Worm (Caenorhabditis elegans): Measurements from ENCODE around the gene F46F5.1.

DNA sequence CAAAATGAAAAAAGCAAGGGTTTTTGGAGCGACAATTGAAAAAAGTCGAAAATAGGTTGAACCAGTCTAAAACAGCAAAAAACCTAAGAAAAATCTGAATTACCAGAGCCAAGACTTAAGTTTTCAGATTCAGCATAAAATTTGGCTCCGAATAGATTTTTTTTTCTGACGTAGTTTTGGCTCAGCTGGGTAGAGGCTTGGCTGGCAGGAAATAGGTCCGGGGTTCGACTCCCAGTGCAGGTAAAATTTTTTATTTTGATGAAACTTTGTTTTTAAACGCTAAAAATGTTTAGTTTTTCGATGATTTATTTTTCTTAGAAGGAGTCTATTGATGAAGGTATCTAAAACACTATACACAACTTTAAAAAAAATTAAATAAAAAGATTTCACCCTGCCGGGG is 36.8 kb downstream of the F46F5.1 start:
- TF ChIP-seq ama-1 (optimal IDR thresholded peaks at IDR 0.05) (no peak), ztf-11 (tag; optimal IDR thresholded peaks at IDR 0.05) (no peak), nhr-237 (tag; optimal IDR thresholded peaks at IDR 0.05) (no peak), unc-62 (GFP tag; optimal IDR thresholded peaks at IDR 0.05) (no peak), lsy-2 (tag; optimal IDR thresholded peaks at IDR 0.05) (no peak), ces-1 (GFP tag; optimal IDR thresholded peaks at IDR 0.05) (no peak), nhr-90 (tag; optimal IDR thresholded peaks at IDR 0.05; ENCODE audit: poor library complexity) (no peak), unc-130 (tag; optimal IDR thresholded peaks at IDR 0.05) (no peak), nhr-11 (tag; optimal IDR thresholded peaks at IDR 0.05) (no peak), snpc-4 (tag; optimal IDR thresholded peaks at IDR 0.05) (no peak), nhr-77 (tag; optimal IDR thresholded peaks at IDR 0.05) (no peak), lin-15B (tag; optimal IDR thresholded peaks at IDR 0.05) (no peak), pag-3 (tag; optimal IDR thresholded peaks at IDR 0.05; ENCODE audit: borderline replicate concordance, insufficient read depth) (no peak), fkh-4 (tag; optimal IDR thresholded peaks at IDR 0.05; ENCODE audit: borderline replicate concordance) (no peak)

Data from whole organism, L1 larva.